Worm (Caenorhabditis elegans): ENCODE data around the gene R05G6.10.

ce11 chrIV:7586972-7587371, 44.6 kb upstream of the R05G6.10 start:
- no peak for TF ChIP-seq tab-1 (GFP tag; IDR thresholded peaks at IDR 0.05)
- TF ChIP-seq ztf-23 (GFP tag; IDR thresholded peaks at IDR 0.05): no peak
- TF ChIP-seq ref-1 (GFP tag; conservative IDR thresholded peaks at IDR 0.05): no peak
- TF ChIP-seq flt-1 (GFP tag; IDR thresholded peaks at IDR 0.05): no peak
- no peak for TF ChIP-seq T22C8.4 (GFP tag; IDR thresholded peaks at IDR 0.05)
- no peak for TF ChIP-seq med-1 (GFP tag; optimal IDR thresholded peaks at IDR 0.05; ENCODE audit: insufficient read depth)
- TF ChIP-seq ztf-29 (GFP tag; IDR thresholded peaks at IDR 0.05): no peak
- TF ChIP-seq cog-1 (tag; optimal IDR thresholded peaks at IDR 0.05): no peak

All from whole organism, midembryonic.